Worm (Caenorhabditis elegans) whole organism, young adult: Measurements from ENCODE around the gene T01B7.9.
A peak's percentile ranks its signal among the peaks of the same experiment; 100 is the strongest.

Source experiments
- B0261.1 ChIP-seq: sonication (generic microtip); optimal IDR thresholded peaks from 2 replicates; lab custom pipeline; 2016; ENCODE audit warnings: mild to moderate bottlenecking, missing genetic modification characterization, moderate library complexity, missing compliant biosample characterization
- C06A6.2 ChIP-seq: fragments of 200-800 bp; sonication (Bioruptor generic); conservative IDR thresholded peaks from 2 replicates; pipeline ENCODE4 v1.3.6; 2022; ENCODE audit warnings: missing genetic modification characterization, missing compliant biosample characterization
- C17E4.6 ChIP-seq: fragments of 200-800 bp; sonication (Bioruptor generic); IDR thresholded peaks from 2 replicates; pipeline ENCODE4 v1.3.6; 2022; ENCODE audit warnings: missing genetic modification reagents, missing genetic modification characterization, missing compliant biosample characterization
- F10E7.11 ChIP-seq: sonication (generic microtip); optimal IDR thresholded peaks from 2 replicates; lab custom pipeline; 2017; ENCODE audit warnings: mild to moderate bottlenecking, missing genetic modification characterization, moderate library complexity, missing compliant biosample characterization
- F23B12.7 ChIP-seq: sonication (generic microtip); optimal IDR thresholded peaks from 2 replicates; lab custom pipeline; 2017; ENCODE audit warnings: missing genetic modification characterization, mild to moderate bottlenecking, missing compliant biosample characterization, antibody characterized with exemption, moderate library complexity; ENCODE audit not compliant: insufficient read depth
- F33H1.4 ChIP-seq: fragments of 200-800 bp; sonication (Bioruptor generic); IDR thresholded peaks from 2 replicates; pipeline ENCODE4 v1.3.6; 2022; ENCODE audit warnings: missing genetic modification reagents, missing genetic modification characterization, missing compliant biosample characterization
- K11D2.4 ChIP-seq: fragments of 200-800 bp; sonication (Bioruptor generic); IDR thresholded peaks from 2 replicates; pipeline ENCODE4 v1.3.6; 2022; ENCODE audit warnings: missing genetic modification reagents, missing genetic modification characterization, missing compliant biosample characterization
- Y53F4B.3 ChIP-seq: fragments of 200-800 bp; sonication (Bioruptor generic); IDR thresholded peaks from 2 replicates; pipeline ENCODE4 v1.3.6; 2022; ENCODE audit warnings: missing genetic modification reagents, missing genetic modification characterization, missing compliant biosample characterization
- akir-1 ChIP-seq: fragments of 200-800 bp; sonication (Bioruptor generic); optimal IDR thresholded peaks from 2 replicates; lab custom pipeline; 2018; ENCODE audit warnings: mild to moderate bottlenecking, missing genetic modification characterization, moderate library complexity, missing compliant biosample characterization
- ama-1 ChIP-seq, 3 experiments: fragments of 150-350 bp in 1 of 3; sonication (generic microtip) in 2 of 3; optimal IDR thresholded peaks; 2 replicates each; lab custom pipeline; 2014 to 2018; ENCODE audit warnings: missing biosample characterization in 2 of 3, missing genetic modification characterization in 2 of 3, missing genetic modification reagents in 2 of 3
- aptf-3 ChIP-seq: fragments of 200-800 bp; sonication (Bioruptor generic); IDR thresholded peaks from 2 replicates; pipeline ENCODE4 v1.3.6; 2022; ENCODE audit warnings: missing genetic modification characterization, missing compliant biosample characterization
- attf-3 ChIP-seq: fragments of 200-800 bp; sonication (Bioruptor generic); conservative IDR thresholded peaks from 2 replicates; pipeline ENCODE4 v1.3.6; 2022; ENCODE audit warnings: missing genetic modification reagents, missing genetic modification characterization, missing compliant biosample characterization
- cebp-1 ChIP-seq, 2 experiments: fragments of 200-800 bp in 1 of 2; sonication (Bioruptor generic) in 1 of 2; sonication (generic microtip) in 1 of 2; IDR thresholded peaks in 1 of 2; optimal IDR thresholded peaks in 1 of 2; 2 replicates each; pipeline versions ENCODE4 v1.3.6 to Lab custom; 2017 to 2022; ENCODE audit warnings: missing compliant biosample characterization in 2 of 2, missing genetic modification characterization in 2 of 2, mild to moderate bottlenecking in 1 of 2, missing genetic modification reagents in 1 of 2, moderate library complexity in 1 of 2
- ceh-27 ChIP-seq: fragments of 200-800 bp; sonication (Bioruptor generic); optimal IDR thresholded peaks from 2 replicates; lab custom pipeline; 2018; ENCODE audit warnings: mild to moderate bottlenecking, missing genetic modification characterization, moderate library complexity, missing compliant biosample characterization
- ceh-40 ChIP-seq: fragments of 200-800 bp; sonication (Bioruptor generic); IDR thresholded peaks from 2 replicates; pipeline ENCODE4 v1.3.6; 2022; ENCODE audit warnings: missing genetic modification characterization, missing compliant biosample characterization
- ceh-79 ChIP-seq: sonication (generic microtip); optimal IDR thresholded peaks from 2 replicates; lab custom pipeline; 2017; ENCODE audit warnings: mild to moderate bottlenecking, missing genetic modification characterization, missing compliant biosample characterization
- die-1 ChIP-seq: sonication (generic microtip); optimal IDR thresholded peaks from 2 replicates; lab custom pipeline; 2016; ENCODE audit warnings: missing genotype, mild to moderate bottlenecking, missing genetic modification characterization, missing compliant biosample characterization
- dpl-1 ChIP-seq: fragments of 150-350 bp; optimal IDR thresholded peaks from 2 replicates; lab custom pipeline; 2014; ENCODE audit warnings: missing biosample characterization, missing genetic modification reagents, missing genetic modification characterization
- egl-44 ChIP-seq: fragments of 200-800 bp; sonication (Bioruptor generic); IDR thresholded peaks from 2 replicates; pipeline ENCODE4 v1.3.6; 2022; ENCODE audit warnings: missing genetic modification reagents, missing genetic modification characterization, missing compliant biosample characterization
- ets-4 ChIP-seq: fragments of 200-800 bp; sonication (Bioruptor generic); optimal IDR thresholded peaks from 2 replicates; lab custom pipeline; 2018; ENCODE audit warnings: mild to moderate bottlenecking, missing genetic modification characterization, missing compliant biosample characterization
- him-1 ChIP-seq: sonication (generic microtip); optimal IDR thresholded peaks from 2 replicates; lab custom pipeline; 2016; ENCODE audit warnings: missing genotype, missing genetic modification reagents, missing genetic modification characterization, missing compliant biosample characterization
- hlh-26 ChIP-seq: fragments of 200-800 bp; sonication (Bioruptor generic); conservative IDR thresholded peaks from 2 replicates; pipeline ENCODE4 v1.3.6; 2022; ENCODE audit warnings: missing genetic modification reagents, missing genetic modification characterization, missing compliant biosample characterization
- hmg-1.2 ChIP-seq: fragments of 200-800 bp; sonication (Bioruptor generic); IDR thresholded peaks from 2 replicates; pipeline ENCODE4 v1.3.6; 2022; ENCODE audit warnings: missing genetic modification reagents, missing genetic modification characterization, missing compliant biosample characterization
- let-607 ChIP-seq, 2 experiments: fragments of 200-800 bp in 1 of 2; sonication (Bioruptor generic) in 1 of 2; sonication (generic microtip) in 1 of 2; optimal IDR thresholded peaks; 2 replicates each; lab custom pipeline; 2016 to 2018; ENCODE audit warnings: mild to moderate bottlenecking in 2 of 2, missing compliant biosample characterization in 2 of 2, missing genetic modification characterization in 2 of 2, moderate library complexity in 2 of 2, missing genotype in 1 of 2
- lin-26 ChIP-seq: fragments of 200-800 bp; sonication (Bioruptor generic); IDR thresholded peaks from 2 replicates; pipeline ENCODE4 v1.3.6; 2022; ENCODE audit warnings: missing genetic modification reagents, missing genetic modification characterization, missing compliant biosample characterization
- lin-40 ChIP-seq: sonication (generic microtip); optimal IDR thresholded peaks from 2 replicates; lab custom pipeline; 2016; ENCODE audit warnings: missing genetic modification characterization, mild to moderate bottlenecking, missing compliant biosample characterization, missing genotype, missing genetic modification reagents
- madf-3 ChIP-seq: fragments of 200-800 bp; sonication (Bioruptor generic); IDR thresholded peaks from 2 replicates; pipeline ENCODE4 v1.3.6; 2022; ENCODE audit warnings: missing genetic modification reagents, missing genetic modification characterization, missing compliant biosample characterization
- mcd-1 ChIP-seq: fragments of 200-800 bp; sonication (Bioruptor generic); IDR thresholded peaks from 2 replicates; pipeline ENCODE4 v1.3.6; 2022; ENCODE audit warnings: missing genetic modification reagents, missing genetic modification characterization, missing compliant biosample characterization
- nhr-80 ChIP-seq: sonication (generic microtip); optimal IDR thresholded peaks from 2 replicates; lab custom pipeline; 2016; ENCODE audit warnings: missing genetic modification characterization, missing compliant biosample characterization
- snpc-3.4 ChIP-seq: sonication (generic microtip); optimal IDR thresholded peaks from 2 replicates; lab custom pipeline; 2017; ENCODE audit warnings: missing genetic modification characterization, mild to moderate bottlenecking, missing compliant biosample characterization, antibody characterized with exemption, moderate library complexity, missing genotype, missing genetic modification reagents
- tbp1 ChIP-seq: fragments of 200-800 bp; sonication (Bioruptor generic); optimal IDR thresholded peaks from 2 replicates; lab custom pipeline; 2018; ENCODE audit warnings: mild to moderate bottlenecking, missing genetic modification characterization, missing compliant biosample characterization
- unc-130 ChIP-seq: sonication (generic microtip); optimal IDR thresholded peaks from 2 replicates; lab custom pipeline; 2016; ENCODE audit warnings: missing genetic modification reagents, missing genetic modification characterization, missing compliant biosample characterization
- zim-3 ChIP-seq: sonication (generic microtip); optimal IDR thresholded peaks from 2 replicates; lab custom pipeline; 2017; ENCODE audit warnings: mild to moderate bottlenecking, missing genetic modification characterization, moderate library complexity, missing compliant biosample characterization
- ztf-18 ChIP-seq: sonication (generic microtip); optimal IDR thresholded peaks from 2 replicates; lab custom pipeline; 2016; ENCODE audit warnings: missing genotype, mild to moderate bottlenecking, missing genetic modification characterization, missing compliant biosample characterization
- ztf-25 ChIP-seq: fragments of 200-800 bp; sonication (Bioruptor generic); IDR thresholded peaks from 2 replicates; pipeline ENCODE4 v1.3.6; 2022; ENCODE audit warnings: missing genetic modification reagents, missing genetic modification characterization, missing compliant biosample characterization
- ztf-26 ChIP-seq: sonication (generic microtip); optimal IDR thresholded peaks from 2 replicates; lab custom pipeline; 2017; ENCODE audit warnings: missing genetic modification characterization, missing compliant biosample characterization

T01B7.9 gene

ce11 chrII:8744555-8745448 is 18.2 kb upstream of the T01B7.9 start (continued):
- peak; percentile 67; the same call in 1 of the 2 replicates for TF ChIP-seq lin-26 (GFP tag; lab: Robert Waterston, UW)
- no peak for TF ChIP-seq F33H1.4 (GFP tag; lab: Robert Waterston, UW)
- TF ChIP-seq zim-3 = no peak
- TF ChIP-seq egl-44 = no peak; the same call in 1 of the 2 replicates
- 0 out of 2 replicates have a peak, but pooled peaks have one; percentile 6 for TF ChIP-seq ceh-40 (GFP tag; lab: Robert Waterston, UW)
- TF ChIP-seq F23B12.7 (tag; lab: Kevin White, UChicago) = no peak

- TF ChIP-seq B0261.1 (tag; lab: Kevin White, UChicago) = no peak
- TF ChIP-seq lin-26 (GFP tag; lab: Robert Waterston, UW) = 0 out of 2 replicates have a peak, but pooled peaks have one; percentile 29
- peak; percentile 16; the same call in 1 of the 2 replicates for TF ChIP-seq hmg-1.2 (GFP tag; lab: Robert Waterston, UW)
- no peak for TF ChIP-seq madf-3
- TF ChIP-seq ztf-26 (tag; lab: Kevin White, UChicago) = peak; percentile 22
- no peak for TF ChIP-seq him-1 (tag; lab: Kevin White, UChicago)
- peak in 1 of 2 experiments; percentile 29 for TF ChIP-seq let-607 (tag; optimal IDR thresholded peaks at IDR 0.05; lab: Kevin White, UChicago)
- TF ChIP-seq mcd-1 (GFP tag; lab: Robert Waterston, UW) = no peak
- TF ChIP-seq C06A6.2 (GFP tag; lab: Robert Waterston, UW) = peak; percentile 32; the same call in 1 of the 2 replicates
- peak; percentile 65 for TF ChIP-seq lin-40 (tag; lab: Kevin White, UChicago)
- peak; percentile 31 for TF ChIP-seq nhr-80
- no peak for TF ChIP-seq cebp-1 (GFP tag; IDR thresholded peaks at IDR 0.05; lab: Robert Waterston, UW)
- TF ChIP-seq cebp-1 (tag; optimal IDR thresholded peaks at IDR 0.05; lab: Kevin White, UChicago) = peak; percentile 56
- TF ChIP-seq tbp1 (GFP tag; lab: Kevin White, UChicago) = peak; percentile 10
- TF ChIP-seq ama-1 (optimal IDR thresholded peaks at IDR 0.05; lab: Kevin White, UChicago) = peak; percentile 87
- no peak for TF ChIP-seq ama-1 (GFP tag; optimal IDR thresholded peaks at IDR 0.05; lab: Kevin White, UChicago)
These were observed 17.0 kb upstream of the T01B7.9 start, which contains the start of gene mak-1 for ce11 chrII:8743379-8744173. mak-1 (plus strand) TSS chrII:8744071.

ce11 chrII:8742972-8743371 is 16.4 kb upstream of the T01B7.9 start:
- TF ChIP-seq snpc-3.4 = peak; percentile 2
- no peak for TF ChIP-seq K11D2.4 (GFP tag; lab: Robert Waterston, UW)
- peak; percentile 41 for TF ChIP-seq ztf-18 (tag; lab: Kevin White, UChicago)
- TF ChIP-seq, all 124 proteins: peak for 2

- TF ChIP-seq K11D2.4 (GFP tag; lab: Robert Waterston, UW) (peak; percentile 67), C17E4.6 (GFP tag; lab: Robert Waterston, UW) (no peak), let-607 (tag; optimal IDR thresholded peaks at IDR 0.05; lab: Kevin White, UChicago) (peak in 1 of 2 experiments; percentile 22), aptf-3 (GFP tag; lab: Robert Waterston, UW) (no peak), ztf-25 (no peak), mcd-1 (GFP tag; lab: Robert Waterston, UW) (0 out of 2 replicates have a peak, but pooled peaks have one; percentile 21), hlh-26 (GFP tag; lab: Robert Waterston, UW) (no peak), Y53F4B.3 (GFP tag; lab: Robert Waterston, UW) (no peak), ets-4 (GFP tag; lab: Kevin White, UChicago) (no peak), attf-3 (no peak), unc-130 (GFP tag; lab: Kevin White, UChicago) (no peak), ceh-27 (GFP tag; lab: Kevin White, UChicago) (no peak), dpl-1 (no peak), zim-3 (no peak), C06A6.2 (GFP tag; lab: Robert Waterston, UW) (peak; percentile 70), F10E7.11 (tag; lab: Kevin White, UChicago) (no peak), die-1 (tag; lab: Kevin White, UChicago) (peak; percentile 39), ceh-79 (no peak), akir-1 (no peak)
These were observed 15.6 kb upstream of the T01B7.9 start for ce11 chrII:8742006-8742847.
